Fruit fly (Drosophila melanogaster) whole organism, wandering third instar larva: ENCODE results near the gene CG32278.
A peak's percentile ranks its signal among the peaks of the same experiment; 100 is the strongest.

ENCODE experiments used
- dsf ChIP-seq: sonication (Bioruptor generic); optimal IDR thresholded peaks from 2 replicates; lab custom pipeline; 2016; ENCODE audit warnings: missing biosample characterization, missing genetic modification characterization, borderline replicate concordance
- ey ChIP-seq: fragments of 200-800 bp; sonication (Bioruptor generic); optimal IDR thresholded peaks from 2 replicates; lab custom pipeline; 2016; ENCODE audit warnings: missing biosample characterization, missing genetic modification characterization

- peak; percentile 54 for TF ChIP-seq dsf
- TF ChIP-seq ey = peak; percentile 88
Measured at dm6 chr3L:3194059-3194458, 25.0 kb downstream of the CG32278 start.
